Worm (Caenorhabditis elegans) whole organism, late embryonic: ENCODE measurements around the gene attf-5.

Source experiments
- C08G9.2 ChIP-seq: sonication (generic microtip); optimal IDR thresholded peaks from 2 replicates; lab custom pipeline; 2016; ENCODE audit warnings: mild to moderate bottlenecking, missing genetic modification characterization, moderate library complexity, missing compliant biosample characterization
- C38D4.7 ChIP-seq: fragments of 200-800 bp; sonication (Bioruptor generic); optimal IDR thresholded peaks from 2 replicates; lab custom pipeline; 2018; ENCODE audit warnings: mild to moderate bottlenecking, missing genetic modification characterization, moderate library complexity, missing compliant biosample characterization
- K02D7.2 ChIP-seq: sonication (generic microtip); optimal IDR thresholded peaks from 2 replicates; lab custom pipeline; 2017; ENCODE audit warnings: mild to moderate bottlenecking, missing genetic modification characterization, missing compliant biosample characterization
- K09A11.1 ChIP-seq: sonication (generic microtip); optimal IDR thresholded peaks from 2 replicates; lab custom pipeline; 2017; ENCODE audit warnings: antibody characterized with exemption, mild to moderate bottlenecking, missing genetic modification characterization, missing compliant biosample characterization; ENCODE audit not compliant: insufficient read depth
- ama-1 ChIP-seq: fragments of 150-350 bp; optimal IDR thresholded peaks from 2 replicates; lab custom pipeline; 2014
- ceh-18 ChIP-seq: sonication (generic microtip); optimal IDR thresholded peaks from 2 replicates; lab custom pipeline; 2016; ENCODE audit warnings: missing genetic modification characterization, missing compliant biosample characterization
- ceh-19 ChIP-seq: fragments of 200-800 bp; sonication (Bioruptor generic); optimal IDR thresholded peaks from 2 replicates; lab custom pipeline; 2018; ENCODE audit warnings: mild to moderate bottlenecking, missing genetic modification characterization, missing compliant biosample characterization
- ceh-2 ChIP-seq: sonication (generic microtip); optimal IDR thresholded peaks from 2 replicates; lab custom pipeline; 2016; ENCODE audit warnings: missing genotype, missing genetic modification characterization, missing compliant biosample characterization
- ceh-22 ChIP-seq: sonication (generic microtip); optimal IDR thresholded peaks from 2 replicates; lab custom pipeline; 2017; ENCODE audit warnings: missing biosample characterization, missing genetic modification characterization
- ceh-24 ChIP-seq: sonication (generic microtip); optimal IDR thresholded peaks from 2 replicates; lab custom pipeline; 2016; ENCODE audit warnings: mild to moderate bottlenecking, missing genetic modification characterization, missing compliant biosample characterization
- ceh-30 ChIP-seq: fragments of 150-350 bp; optimal IDR thresholded peaks from 2 replicates; lab custom pipeline; 2014; ENCODE audit warnings: missing biosample characterization, missing genetic modification characterization
- ceh-31 ChIP-seq: sonication (generic microtip); optimal IDR thresholded peaks from 2 replicates; lab custom pipeline; 2016; ENCODE audit warnings: missing genetic modification characterization, missing compliant biosample characterization
- ceh-34 ChIP-seq: sonication (generic microtip); optimal IDR thresholded peaks from 2 replicates; lab custom pipeline; 2016; ENCODE audit warnings: mild to moderate bottlenecking, missing genetic modification characterization, missing compliant biosample characterization
- ceh-45 ChIP-seq: fragments of 200-800 bp; sonication (Bioruptor generic); IDR thresholded peaks from 2 replicates; pipeline ENCODE4 v1.3.6; 2022; ENCODE audit warnings: missing genetic modification reagents, missing genetic modification characterization, missing compliant biosample characterization
- ceh-6 ChIP-seq: fragments of 200-800 bp; sonication (Bioruptor generic); optimal IDR thresholded peaks from 2 replicates; lab custom pipeline; 2018; ENCODE audit warnings: mild to moderate bottlenecking, missing genetic modification characterization, missing compliant biosample characterization
- ceh-9 ChIP-seq: sonication (generic microtip); optimal IDR thresholded peaks from 2 replicates; lab custom pipeline; 2016; ENCODE audit warnings: mild to moderate bottlenecking, missing genetic modification characterization, inconsistent platforms, missing compliant biosample characterization
- che-1 ChIP-seq: sonication (generic microtip); optimal IDR thresholded peaks from 2 replicates; lab custom pipeline; 2016; ENCODE audit warnings: mild to moderate bottlenecking, missing genetic modification characterization, missing compliant biosample characterization
- dve-1 ChIP-seq: sonication (generic microtip); optimal IDR thresholded peaks from 2 replicates; lab custom pipeline; 2017; ENCODE audit warnings: antibody characterized with exemption, mild to moderate bottlenecking, missing genetic modification characterization, missing compliant biosample characterization
- elt-4 ChIP-seq: sonication (generic microtip); optimal IDR thresholded peaks from 2 replicates; lab custom pipeline; 2016; ENCODE audit warnings: missing genetic modification characterization, missing compliant biosample characterization
- eyg-1 ChIP-seq: sonication (generic microtip); optimal IDR thresholded peaks from 2 replicates; lab custom pipeline; 2016; ENCODE audit warnings: missing genotype, missing genetic modification characterization, missing compliant biosample characterization
- fax-1 ChIP-seq: sonication (generic microtip); optimal IDR thresholded peaks from 2 replicates; lab custom pipeline; 2016; ENCODE audit warnings: missing genotype, missing genetic modification characterization, missing compliant biosample characterization
- fkh-10 ChIP-seq: fragments of 150-350 bp; optimal IDR thresholded peaks from 2 replicates; lab custom pipeline; 2014; ENCODE audit warnings: missing biosample characterization, missing genetic modification reagents, missing genetic modification characterization
- fkh-6 ChIP-seq: sonication (generic microtip); optimal IDR thresholded peaks from 2 replicates; lab custom pipeline; 2016; ENCODE audit warnings: missing genetic modification characterization, missing compliant biosample characterization
- gmeb-2 ChIP-seq: sonication (generic microtip); optimal IDR thresholded peaks from 2 replicates; lab custom pipeline; 2016; ENCODE audit warnings: missing genetic modification characterization, inconsistent platforms, missing compliant biosample characterization
- hlh-13 ChIP-seq: fragments of 200-800 bp; sonication (Bioruptor generic); optimal IDR thresholded peaks from 2 replicates; lab custom pipeline; 2018; ENCODE audit warnings: mild to moderate bottlenecking, missing genetic modification characterization, missing compliant biosample characterization
- hlh-8 ChIP-seq: sonication (generic microtip); optimal IDR thresholded peaks from 2 replicates; lab custom pipeline; 2016; ENCODE audit warnings: missing genotype, missing genetic modification characterization, missing compliant biosample characterization
- lim-6 ChIP-seq: sonication (generic microtip); optimal IDR thresholded peaks from 2 replicates; lab custom pipeline; 2016; ENCODE audit warnings: missing genetic modification characterization, missing compliant biosample characterization
- nfya-1 ChIP-seq: sonication (generic microtip); optimal IDR thresholded peaks from 2 replicates; lab custom pipeline; 2017; ENCODE audit warnings: missing genetic modification characterization, mild to moderate bottlenecking, missing compliant biosample characterization, antibody characterized with exemption, moderate library complexity
- nhr-11 ChIP-seq: fragments of 150-350 bp; optimal IDR thresholded peaks from 2 replicates; lab custom pipeline; 2014; ENCODE audit warnings: missing biosample characterization, missing genetic modification characterization
- odd-2 ChIP-seq: sonication (generic microtip); optimal IDR thresholded peaks from 2 replicates; lab custom pipeline; 2017; ENCODE audit warnings: antibody characterized with exemption, mild to moderate bottlenecking, missing genetic modification characterization, missing compliant biosample characterization
- pag-3 ChIP-seq: sonication (generic microtip); optimal IDR thresholded peaks from 2 replicates; lab custom pipeline; 2016; ENCODE audit warnings: missing compliant biosample characterization, missing genetic modification characterization, borderline replicate concordance
- pat-9 ChIP-seq: fragments of 200-800 bp; sonication (Bioruptor generic); optimal IDR thresholded peaks from 2 replicates; lab custom pipeline; 2018; ENCODE audit warnings: mild to moderate bottlenecking, missing genetic modification characterization, moderate library complexity, missing compliant biosample characterization
- pax-1 ChIP-seq: fragments of 150-350 bp; optimal IDR thresholded peaks from 2 replicates; lab custom pipeline; 2014; ENCODE audit warnings: missing biosample characterization, missing genetic modification characterization
- pha-2 ChIP-seq: sonication (generic microtip); optimal IDR thresholded peaks from 2 replicates; lab custom pipeline; 2017; ENCODE audit warnings: mild to moderate bottlenecking, missing genetic modification characterization, missing compliant biosample characterization
- pha-4 ChIP-seq: fragments of 150-350 bp; optimal IDR thresholded peaks from 2 replicates; lab custom pipeline; 2018; ENCODE audit warnings: missing biosample characterization, missing genetic modification reagents, missing genetic modification characterization
- sdc-2 ChIP-seq: sonication (generic microtip); optimal IDR thresholded peaks from 2 replicates; lab custom pipeline; 2016; ENCODE audit warnings: missing genotype, missing genetic modification characterization, missing compliant biosample characterization
- tbx-2 ChIP-seq: sonication (generic microtip); optimal IDR thresholded peaks from 2 replicates; lab custom pipeline; 2016; ENCODE audit warnings: missing genetic modification characterization, missing compliant biosample characterization
- ttx-3 ChIP-seq: sonication (generic microtip); optimal IDR thresholded peaks from 2 replicates; lab custom pipeline; 2016; ENCODE audit warnings: missing genetic modification reagents, missing genetic modification characterization, missing compliant biosample characterization
- unc-42 ChIP-seq: sonication (generic microtip); optimal IDR thresholded peaks from 2 replicates; lab custom pipeline; 2016; ENCODE audit warnings: missing genotype, missing genetic modification characterization, missing compliant biosample characterization
- unc-55 ChIP-seq: sonication (generic microtip); optimal IDR thresholded peaks from 2 replicates; lab custom pipeline; 2017; ENCODE audit warnings: missing biosample characterization, missing genetic modification reagents, missing genetic modification characterization

Gene attf-5

DNA sequence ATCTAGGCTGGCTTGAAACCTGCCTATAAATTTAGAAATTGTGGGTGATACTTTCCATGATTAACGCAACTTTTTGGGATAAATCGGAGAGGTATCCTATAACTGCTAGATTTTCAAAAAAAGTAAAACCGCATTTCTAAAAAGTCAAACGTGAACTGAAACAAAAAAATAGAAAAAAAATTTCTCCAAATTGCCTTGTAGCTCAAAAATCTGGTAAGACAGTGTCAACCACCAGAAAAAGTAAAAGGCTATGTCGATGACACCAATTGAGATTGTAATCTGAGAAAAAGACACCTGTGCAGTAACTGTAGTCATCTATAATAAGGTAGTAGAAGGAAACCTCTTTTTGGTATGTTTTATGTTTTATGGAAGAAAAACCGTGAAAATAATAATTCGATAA lies 40.5 kb downstream of the attf-5 start, which contains the start of gene wdr-54:
TSS of gene wdr-54 (plus strand) at position 301 of the 400 bp plus-strand sequence.
- TF ChIP-seq pax-1 (tag; lab: Kevin White, UChicago), result no peak
- TF ChIP-seq, all 69 proteins: peak for 0

DNA sequence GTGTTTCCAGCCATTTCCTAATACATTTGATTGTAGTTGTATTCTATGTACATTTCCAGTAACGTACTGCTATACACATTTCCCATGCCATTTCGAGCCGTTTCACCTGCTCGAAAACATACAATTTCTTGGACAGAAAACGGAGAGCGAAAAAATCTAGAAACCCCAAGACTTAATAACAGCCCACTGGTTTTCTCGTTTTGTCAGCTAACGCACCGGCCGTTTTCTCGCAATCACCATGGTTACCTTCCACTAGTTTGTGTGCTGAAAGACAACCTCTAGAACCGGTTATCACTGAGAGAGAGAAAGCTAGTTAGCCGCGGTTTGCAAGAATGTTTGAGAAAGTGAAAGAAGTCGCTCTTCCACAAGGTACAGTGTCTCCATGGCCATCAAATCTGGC lies 42.0 kb downstream of the attf-5 start:
- TF ChIP-seq K02D7.2 (no peak), unc-55 (GFP tag; lab: Kevin White, UChicago) (no peak), ama-1 (no peak), pag-3 (tag; lab: Kevin White, UChicago) (no peak), fkh-10 (GFP tag; lab: Kevin White, UChicago) (no peak), hlh-13 (GFP tag; lab: Kevin White, UChicago) (no peak), ceh-9 (tag; lab: Kevin White, UChicago) (no peak), pax-1 (tag; lab: Kevin White, UChicago) (no peak), pha-4 (tag; lab: Kevin White, UChicago) (no peak), lim-6 (tag; lab: Kevin White, UChicago) (no peak), C08G9.2 (no peak), nhr-11 (no peak), eyg-1 (tag; lab: Kevin White, UChicago) (no peak), che-1 (tag; lab: Kevin White, UChicago) (no peak), pat-9 (tag; lab: Kevin White, UChicago) (no peak), ceh-6 (no peak), ceh-34 (tag; lab: Kevin White, UChicago) (no peak), nfya-1 (no peak), gmeb-2 (no peak)

DNA sequence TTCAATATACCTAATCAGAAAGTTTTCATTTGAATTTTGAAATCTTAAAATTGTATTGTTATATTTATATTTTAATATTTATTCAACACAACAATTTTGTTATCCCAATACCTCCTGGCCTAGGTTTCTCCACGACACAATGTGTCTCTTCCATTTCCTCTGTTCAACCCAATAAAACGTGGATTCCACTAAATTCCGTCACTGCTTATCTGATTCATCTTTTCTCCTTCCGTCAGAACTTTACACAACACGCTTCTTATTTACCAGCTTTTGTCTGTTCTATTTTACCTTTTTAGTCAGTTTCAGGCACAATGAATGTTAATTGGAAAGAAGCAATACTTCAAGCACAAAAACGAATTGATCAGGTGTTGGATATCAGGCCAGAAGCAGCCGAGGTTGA lies 46.3 kb downstream of the attf-5 start, which contains the start of gene F39H12.1:
TSS of gene F39H12.1 (plus strand) at position 301 of the 400 bp plus-strand sequence.
- TF ChIP-seq lim-6 (tag; lab: Kevin White, UChicago) (no peak), pha-2 (tag; lab: Kevin White, UChicago) (no peak), ceh-31 (tag; lab: Kevin White, UChicago) (no peak), pat-9 (tag; lab: Kevin White, UChicago) (no peak), C38D4.7 (GFP tag; lab: Kevin White, UChicago) (no peak)
- TF ChIP-seq, all 69 proteins: peak for 0

DNA sequence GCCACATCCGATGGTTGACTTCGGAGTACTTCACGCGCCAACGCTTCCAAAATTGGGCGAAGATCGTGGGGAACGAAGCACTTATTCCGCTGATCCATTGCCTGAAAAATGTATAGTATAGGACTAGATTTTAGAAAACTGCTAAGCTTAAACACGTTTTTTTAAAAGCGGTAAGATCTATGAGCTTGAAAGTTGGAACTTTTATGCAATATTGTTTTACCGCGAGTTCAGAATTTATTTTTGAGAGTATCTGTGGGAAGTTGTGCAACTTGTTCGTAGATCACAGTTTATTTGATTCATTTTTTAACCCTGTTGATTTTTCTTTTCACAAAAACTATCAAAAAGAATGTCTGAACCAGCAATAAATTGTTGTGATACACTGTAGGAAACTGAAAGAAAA lies 53.2 kb downstream of the attf-5 start, which contains the start of gene F39H12.3:
TSS of gene F39H12.3 (minus strand) at position 101 of the 400 bp plus-strand sequence.
- no peak for TF ChIP-seq lim-6 (tag; lab: Kevin White, UChicago)
- TF ChIP-seq pha-2 (tag; lab: Kevin White, UChicago), result no peak
- no peak for TF ChIP-seq dve-1 (tag; lab: Kevin White, UChicago)
- no peak for TF ChIP-seq ceh-45 (GFP tag; lab: Robert Waterston, UW)
- no peak for TF ChIP-seq ceh-31 (tag; lab: Kevin White, UChicago)
- TF ChIP-seq ama-1, result no peak
- TF ChIP-seq nfya-1, result no peak
- TF ChIP-seq ceh-2 (tag; lab: Kevin White, UChicago), result no peak
- no peak for TF ChIP-seq pax-1 (tag; lab: Kevin White, UChicago)
- TF ChIP-seq ttx-3 (tag; lab: Kevin White, UChicago), result no peak
- TF ChIP-seq, all 69 proteins: peak for 0

DNA sequence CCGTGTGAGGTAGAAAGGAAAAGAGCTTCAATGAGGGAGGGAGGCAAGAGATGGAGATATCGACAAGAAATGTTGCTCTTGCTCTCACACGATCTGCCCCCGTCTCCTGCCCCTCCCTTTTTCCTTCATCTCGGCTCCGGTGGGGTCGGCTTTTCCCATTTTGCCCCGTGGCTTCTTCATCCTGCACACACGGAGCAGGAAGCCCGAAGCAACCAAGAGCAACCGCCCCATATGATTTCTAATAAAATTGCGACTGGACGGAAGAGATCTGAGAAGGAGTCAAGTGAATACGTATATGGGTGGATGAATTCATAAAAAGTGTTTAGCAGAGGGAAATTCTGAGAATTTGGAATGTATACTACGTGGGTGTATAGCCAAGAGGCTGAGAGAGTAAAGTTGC lies 56.5 kb downstream of the attf-5 start:
- no peak for TF ChIP-seq K09A11.1 (tag; lab: Kevin White, UChicago)
- no peak for TF ChIP-seq ceh-24 (tag; lab: Kevin White, UChicago)
- no peak for TF ChIP-seq ceh-30
- no peak for TF ChIP-seq tbx-2 (tag; lab: Kevin White, UChicago)
- no peak for TF ChIP-seq ceh-6
- TF ChIP-seq che-1 (tag; lab: Kevin White, UChicago), result no peak
- no peak for TF ChIP-seq ceh-19 (GFP tag; lab: Kevin White, UChicago)
- no peak for TF ChIP-seq hlh-8 (tag; lab: Kevin White, UChicago)
- TF ChIP-seq ceh-31 (tag; lab: Kevin White, UChicago), result peak; percentile 6
- TF ChIP-seq odd-2, result no peak
- no peak for TF ChIP-seq pax-1 (tag; lab: Kevin White, UChicago)
- TF ChIP-seq unc-42, result peak; percentile 59
- TF ChIP-seq ceh-22 (tag; lab: Kevin White, UChicago), result no peak
- no peak for TF ChIP-seq fax-1 (tag; lab: Kevin White, UChicago)
- no peak for TF ChIP-seq elt-4 (tag; lab: Kevin White, UChicago)
- no peak for TF ChIP-seq ceh-34 (tag; lab: Kevin White, UChicago)
- peak; percentile 31 for TF ChIP-seq ceh-18 (tag; lab: Kevin White, UChicago)
- no peak for TF ChIP-seq pag-3 (tag; lab: Kevin White, UChicago)
- no peak for TF ChIP-seq pha-2 (tag; lab: Kevin White, UChicago)
- no peak for TF ChIP-seq C38D4.7 (GFP tag; lab: Kevin White, UChicago)
- TF ChIP-seq fkh-6 (tag; lab: Kevin White, UChicago), result no peak
- no peak for TF ChIP-seq K02D7.2
- TF ChIP-seq sdc-2 (tag; lab: Kevin White, UChicago), result peak; percentile 23
